Fruit fly (Drosophila melanogaster) whole organism, embryonic: Measurements from ENCODE around the gene GstO3.

Experiments
- Asciz ChIP-seq: fragments of 200-800 bp; sonication (Bioruptor generic); optimal IDR thresholded peaks from 2 replicates; lab custom pipeline; 2017; ENCODE audit warnings: missing biosample characterization, mild to moderate bottlenecking, missing genetic modification characterization, missing genetic modification reagents
- BEAF-32 ChIP-seq: fragments of 200-800 bp; sonication (Bioruptor generic); optimal IDR thresholded peaks from 3 replicates; lab custom pipeline; 2017; ENCODE audit warnings: missing biosample characterization, missing genetic modification characterization, mild to moderate bottlenecking, moderate library complexity, missing genetic modification reagents
- CG10209 ChIP-seq: fragments of 200-800 bp; sonication (Bioruptor generic); optimal IDR thresholded peaks from 3 replicates; lab custom pipeline; 2017; ENCODE audit warnings: missing biosample characterization, mild to moderate bottlenecking, missing genetic modification characterization, missing genetic modification reagents
- CG10431 ChIP-seq: fragments of 200-800 bp; sonication (Bioruptor generic); optimal IDR thresholded peaks from 3 replicates; lab custom pipeline; 2018; ENCODE audit warnings: missing biosample characterization, mild to moderate bottlenecking, missing genetic modification characterization
- CG10462 ChIP-seq: fragments of 200-800 bp; sonication (Bioruptor generic); optimal IDR thresholded peaks from 2 replicates; lab custom pipeline; 2016; ENCODE audit warnings: missing biosample characterization, missing genetic modification characterization
- CG11093 ChIP-seq: fragments of 200-800 bp; sonication (Bioruptor generic); IDR thresholded peaks from 3 replicates; pipeline ENCODE4 v1.3.6; 2022; ENCODE audit warnings: missing biosample characterization, missing genetic modification characterization
- CG11560 ChIP-seq: fragments of 200-800 bp; sonication (Bioruptor generic); IDR thresholded peaks from 3 replicates; pipeline ENCODE4 v1.3.6; 2022; ENCODE audit warnings: missing biosample characterization, missing genetic modification characterization
- CG11695 ChIP-seq: fragments of 200-800 bp; sonication (Bioruptor generic); IDR thresholded peaks from 3 replicates; pipeline ENCODE4 v1.3.6; 2022; ENCODE audit warnings: missing biosample characterization, missing genetic modification characterization
- CG12299 ChIP-seq: fragments of 200-800 bp; sonication (Bioruptor generic); optimal IDR thresholded peaks from 2 replicates; lab custom pipeline; 2018; ENCODE audit warnings: missing biosample characterization, mild to moderate bottlenecking, missing genetic modification characterization
- CG15073 ChIP-seq: fragments of 200-800 bp; sonication (Bioruptor generic); optimal IDR thresholded peaks from 2 replicates; lab custom pipeline; 2016; ENCODE audit warnings: missing biosample characterization, missing genetic modification characterization
- CG17186 ChIP-seq: fragments of 200-800 bp; sonication (Bioruptor generic); optimal IDR thresholded peaks from 3 replicates; lab custom pipeline; 2017; ENCODE audit warnings: missing biosample characterization, missing genetic modification reagents, missing genetic modification characterization
- CG17829 ChIP-seq: fragments of 200-800 bp; optimal IDR thresholded peaks from 2 replicates; lab custom pipeline; 2019; ENCODE audit warnings: missing biosample characterization, mild to moderate bottlenecking, missing genetic modification characterization, moderate library complexity
- CG18011 ChIP-seq: fragments of 200-800 bp; sonication (Bioruptor generic); optimal IDR thresholded peaks from 2 replicates; lab custom pipeline; 2017; ENCODE audit warnings: missing biosample characterization, missing genetic modification characterization, mild to moderate bottlenecking, moderate library complexity, missing genotype
- CG2202 ChIP-seq: fragments of 200-800 bp; sonication (Bioruptor generic); optimal IDR thresholded peaks from 2 replicates; lab custom pipeline; 2018; ENCODE audit warnings: missing biosample characterization, mild to moderate bottlenecking, missing genetic modification characterization
- CG30431 ChIP-seq: fragments of 200-800 bp; sonication (Bioruptor generic); optimal IDR thresholded peaks from 2 replicates; lab custom pipeline; 2017; ENCODE audit warnings: missing biosample characterization, missing genetic modification characterization
- CG33213 ChIP-seq: fragments of 200-800 bp; sonication (Bioruptor generic); optimal IDR thresholded peaks from 3 replicates; lab custom pipeline; 2016; ENCODE audit warnings: missing biosample characterization, missing genetic modification characterization
- CG3995 ChIP-seq: fragments of 200-800 bp; sonication (Bioruptor generic); optimal IDR thresholded peaks from 3 replicates; lab custom pipeline; 2016; ENCODE audit warnings: missing biosample characterization, missing genetic modification characterization
- CG4404 ChIP-seq: fragments of 200-800 bp; sonication (Bioruptor generic); IDR thresholded peaks from 2 replicates; pipeline ENCODE4 v1.3.6; 2022; ENCODE audit warnings: missing biosample characterization, missing genetic modification characterization
- CG4424 ChIP-seq: fragments of 200-800 bp; sonication (Bioruptor generic); optimal IDR thresholded peaks from 3 replicates; lab custom pipeline; 2016; ENCODE audit warnings: missing biosample characterization, missing genetic modification characterization
- CG9797 ChIP-seq: fragments of 200-800 bp; sonication (Bioruptor generic); optimal IDR thresholded peaks from 3 replicates; lab custom pipeline; 2018; ENCODE audit warnings: missing biosample characterization, mild to moderate bottlenecking, missing genetic modification characterization
- CTCF ChIP-seq: fragments of 200-800 bp; sonication (Bioruptor generic); optimal IDR thresholded peaks from 2 replicates; lab custom pipeline; 2017; ENCODE audit warnings: missing biosample characterization, mild to moderate bottlenecking, missing genetic modification characterization, moderate library complexity
- E2f2 ChIP-seq: fragments of 200-800 bp; sonication (Bioruptor generic); IDR thresholded peaks from 2 replicates; pipeline ENCODE4 v1.3.6; 2022; ENCODE audit warnings: missing biosample characterization, missing genetic modification characterization
- GATAe ChIP-seq: fragments of 200-800 bp; sonication (Bioruptor generic); conservative IDR thresholded peaks from 2 replicates; pipeline ENCODE4 v1.3.6; 2022; ENCODE audit warnings: missing biosample characterization, missing genetic modification characterization
- Gug ChIP-seq: fragments of 200-800 bp; sonication (Bioruptor generic); IDR thresholded peaks from 4 replicates; pipeline ENCODE4 v1.3.6; 2022; ENCODE audit warnings: missing biosample characterization, missing genetic modification characterization
- Hmr ChIP-seq: fragments of 200-800 bp; sonication (Bioruptor generic); optimal IDR thresholded peaks from 3 replicates; lab custom pipeline; 2017; ENCODE audit warnings: mild to moderate bottlenecking, missing biosample characterization, missing genetic modification reagents, missing genetic modification characterization
- MBD-R2 ChIP-seq: fragments of 200-800 bp; sonication (Bioruptor generic); IDR thresholded peaks from 2 replicates; pipeline ENCODE4 v1.3.6; 2022; ENCODE audit warnings: missing biosample characterization, missing genetic modification characterization
- Myb ChIP-seq: fragments of 200-800 bp; sonication (Bioruptor generic); optimal IDR thresholded peaks from 2 replicates; lab custom pipeline; 2016; ENCODE audit warnings: missing biosample characterization, missing genetic modification characterization
- Nf-YA ChIP-seq: fragments of 200-800 bp; sonication (Bioruptor generic); IDR thresholded peaks from 2 replicates; pipeline ENCODE4 v1.3.6; 2022; ENCODE audit warnings: missing biosample characterization, missing genetic modification characterization
- ab ChIP-seq: fragments of 200-800 bp; sonication (Bioruptor generic); optimal IDR thresholded peaks from 2 replicates; lab custom pipeline; 2016; ENCODE audit warnings: missing biosample characterization, missing genetic modification characterization
- ato ChIP-seq: fragments of 200-800 bp; sonication (Bioruptor generic); IDR thresholded peaks from 2 replicates; pipeline ENCODE4 v1.3.6; 2022; ENCODE audit warnings: missing biosample characterization, missing genetic modification characterization; ENCODE audit not compliant: partially characterized antibody
- ems ChIP-seq: fragments of 200-800 bp; sonication (Bioruptor generic); optimal IDR thresholded peaks from 3 replicates; lab custom pipeline; 2016; ENCODE audit warnings: missing biosample characterization, missing genetic modification characterization
- ftz-f1 ChIP-seq: fragments of 200-800 bp; sonication (Bioruptor generic); optimal IDR thresholded peaks from 2 replicates; lab custom pipeline; 2016; ENCODE audit warnings: missing biosample characterization, missing genetic modification characterization
- gt ChIP-seq: fragments of 200-800 bp; sonication (Bioruptor generic); IDR thresholded peaks from 2 replicates; pipeline ENCODE4 v1.3.6; 2022; ENCODE audit warnings: missing biosample characterization, missing genetic modification characterization
- hbn ChIP-seq: fragments of 200-800 bp; sonication (Bioruptor generic); IDR thresholded peaks from 2 replicates; pipeline ENCODE4 v1.3.6; 2022; ENCODE audit warnings: missing biosample characterization, missing genetic modification characterization; ENCODE audit not compliant: partially characterized antibody
- jing ChIP-seq: fragments of 200-800 bp; sonication (Bioruptor generic); optimal IDR thresholded peaks from 2 replicates; lab custom pipeline; 2018; ENCODE audit warnings: missing biosample characterization, mild to moderate bottlenecking, missing genetic modification characterization
- ken ChIP-seq: fragments of 200-800 bp; sonication (Bioruptor generic); IDR thresholded peaks from 3 replicates; pipeline ENCODE4 v1.3.6; 2022; ENCODE audit warnings: missing biosample characterization, missing genetic modification characterization
- lab ChIP-seq: fragments of 200-800 bp; sonication (Bioruptor generic); optimal IDR thresholded peaks from 3 replicates; lab custom pipeline; 2017; ENCODE audit warnings: missing biosample characterization, missing genetic modification characterization, mild to moderate bottlenecking, moderate library complexity, missing genetic modification reagents
- nom ChIP-seq: fragments of 200-800 bp; sonication (Bioruptor generic); optimal IDR thresholded peaks from 2 replicates; lab custom pipeline; 2017; ENCODE audit warnings: missing biosample characterization, missing genetic modification characterization, mild to moderate bottlenecking, moderate library complexity, missing genetic modification reagents
- oc ChIP-seq: fragments of 200-800 bp; sonication (Bioruptor generic); optimal IDR thresholded peaks from 2 replicates; lab custom pipeline; 2018; ENCODE audit warnings: missing biosample characterization, mild to moderate bottlenecking, missing genetic modification characterization, moderate library complexity
- otp ChIP-seq: fragments of 200-800 bp; sonication (Bioruptor generic); IDR thresholded peaks from 3 replicates; pipeline ENCODE4, ENCODE4 v1.3.6; 2022; ENCODE audit warnings: missing biosample characterization, missing genetic modification characterization
- row ChIP-seq: fragments of 200-800 bp; sonication (Bioruptor generic); IDR thresholded peaks from 3 replicates; pipeline ENCODE4 v1.3.6; 2022; ENCODE audit warnings: missing biosample characterization, missing genetic modification characterization
- salm ChIP-seq: fragments of 200-800 bp; sonication (Bioruptor generic); optimal IDR thresholded peaks from 2 replicates; lab custom pipeline; 2018; ENCODE audit warnings: missing biosample characterization, mild to moderate bottlenecking, missing genetic modification characterization
- seq ChIP-seq: fragments of 200-800 bp; sonication (Bioruptor generic); IDR thresholded peaks from 2 replicates; pipeline ENCODE4 v1.3.6; 2022; ENCODE audit warnings: missing biosample characterization, missing genetic modification characterization
- sim ChIP-seq: fragments of 200-800 bp; sonication (Bioruptor generic); IDR thresholded peaks from 2 replicates; pipeline ENCODE4 v1.3.6; 2022; ENCODE audit warnings: missing biosample characterization, missing genetic modification characterization
- slbo ChIP-seq: fragments of 200-800 bp; sonication (Bioruptor generic); IDR thresholded peaks from 2 replicates; pipeline ENCODE4 v1.3.6; 2022; ENCODE audit warnings: missing biosample characterization, missing genetic modification characterization
- slp2 ChIP-seq: fragments of 200-800 bp; sonication (Bioruptor generic); optimal IDR thresholded peaks from 2 replicates; lab custom pipeline; 2016; ENCODE audit warnings: missing biosample characterization, missing genetic modification characterization
- sna ChIP-seq: fragments of 200-800 bp; sonication (Bioruptor generic); IDR thresholded peaks from 2 replicates; pipeline ENCODE4 v1.3.6; 2022; ENCODE audit warnings: missing biosample characterization, missing genetic modification characterization; ENCODE audit not compliant: partially characterized antibody
- tap ChIP-seq: fragments of 200-800 bp; optimal IDR thresholded peaks from 3 replicates; lab custom pipeline; 2019; ENCODE audit warnings: missing biosample characterization, mild to moderate bottlenecking, missing genetic modification characterization, moderate library complexity
- tin ChIP-seq: fragments of 200-800 bp; sonication (Bioruptor generic); optimal IDR thresholded peaks from 3 replicates; lab custom pipeline; 2016; ENCODE audit warnings: missing biosample characterization, missing genetic modification characterization
- tx ChIP-seq: fragments of 200-800 bp; sonication (Bioruptor generic); optimal IDR thresholded peaks from 2 replicates; lab custom pipeline; 2016; ENCODE audit warnings: missing biosample characterization, missing genetic modification characterization
- vnd ChIP-seq: fragments of 200-800 bp; sonication (Bioruptor generic); IDR thresholded peaks from 3 replicates; pipeline ENCODE4 v1.3.6; 2022; ENCODE audit warnings: missing biosample characterization, missing genetic modification characterization; ENCODE audit not compliant: partially characterized antibody
- zen ChIP-seq: fragments of 200-800 bp; sonication (Bioruptor generic); optimal IDR thresholded peaks from 3 replicates; lab custom pipeline; 2018; ENCODE audit warnings: missing biosample characterization, mild to moderate bottlenecking, missing genetic modification characterization, moderate library complexity

GstO3 gene

DNA sequence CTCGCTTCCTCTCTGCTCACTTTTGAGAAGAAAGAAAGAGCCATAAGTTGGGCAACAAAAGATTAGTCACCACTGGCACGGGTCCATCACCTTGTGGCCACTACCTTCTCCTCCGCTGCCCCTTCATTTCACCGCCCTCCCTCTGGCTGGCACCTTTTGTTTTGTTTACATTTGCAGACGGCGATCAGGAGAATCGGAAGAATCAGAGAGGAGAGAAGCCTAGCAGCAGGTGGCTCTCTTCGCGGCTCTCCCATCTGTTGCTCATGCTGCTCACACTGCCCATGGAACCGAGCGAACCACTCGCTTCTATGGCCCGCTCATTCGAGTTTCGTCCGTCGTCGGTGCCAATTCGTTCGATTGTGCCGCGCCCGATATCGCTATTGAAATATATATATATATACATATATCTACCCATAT is 27.7 kb downstream of the GstO3 start (continued):
- TF ChIP-seq CG15073 (GFP tag; lab: Kevin White, UChicago) (no peak), zen (tag; lab: Kevin White, UChicago) (no peak), sim (no peak), jing (GFP tag; lab: Kevin White, UChicago) (no peak), slp2 (GFP tag; lab: Kevin White, UChicago) (no peak), CG3995 (GFP tag; lab: Kevin White, UChicago) (no peak), ab (GFP tag; lab: Kevin White, UChicago) (no peak), nom (GFP tag; lab: Kevin White, UChicago) (peak; percentile 89), CG2202 (tag; lab: Kevin White, UChicago) (no peak), CG11695 (peak; percentile 31; the same call in 1 of the 3 replicates), oc (peak; percentile 56), gt (GFP tag; lab: Robert Waterston, UW) (no peak), Gug (no peak), ems (GFP tag; lab: Kevin White, UChicago) (no peak), CG9797 (GFP tag; lab: Kevin White, UChicago) (no peak), CG18011 (GFP tag; lab: Kevin White, UChicago) (no peak), ftz-f1 (peak; percentile 85), CG10209 (GFP tag; lab: Kevin White, UChicago) (no peak), E2f2 (GFP tag; lab: Robert Waterston, UW) (no peak), Hmr (GFP tag; lab: Kevin White, UChicago) (no peak), CG12299 (no peak), vnd (GFP tag; lab: Robert Waterston, UW) (no peak), CTCF (GFP tag; lab: Kevin White, UChicago) (no peak), otp (GFP tag; lab: Robert Waterston, UW) (0 out of 3 replicates have a peak, but pooled peaks have one; percentile 30), CG17829 (tag; lab: Kevin White, UChicago) (no peak), sna (GFP tag; lab: Robert Waterston, UW) (no peak), CG30431 (no peak), seq (no peak), row (GFP tag; lab: Robert Waterston, UW) (no peak; the same call in 2 of the 3 replicates), CG11560 (tag; lab: Robert Waterston, UW) (no peak), CG10462 (GFP tag; lab: Kevin White, UChicago) (no peak), tin (GFP tag; lab: Kevin White, UChicago) (no peak), ken (GFP tag; lab: Robert Waterston, UW) (0 out of 3 replicates have a peak, but pooled peaks have one; percentile 52), CG4404 (no peak), salm (tag; lab: Kevin White, UChicago) (no peak), ato (GFP tag; lab: Robert Waterston, UW) (0 out of 2 replicates have a peak, but pooled peaks have one; percentile 32), CG17186 (GFP tag; lab: Kevin White, UChicago) (no peak), MBD-R2 (GFP tag; lab: Robert Waterston, UW) (no peak; the same call in 1 of the 2 replicates), tap (tag; lab: Kevin White, UChicago) (peak; percentile 11), GATAe (GFP tag; lab: Robert Waterston, UW) (no peak), slbo (GFP tag; lab: Robert Waterston, UW) (peak; percentile 39; the same call in 1 of the 2 replicates), Asciz (no peak), tx (no peak), lab (GFP tag; lab: Kevin White, UChicago) (peak; percentile 28), hbn (peak; percentile 41; the same call in 1 of the 2 replicates), Nf-YA (GFP tag; lab: Robert Waterston, UW) (0 out of 2 replicates have a peak, but pooled peaks have one; percentile 11), CG33213 (GFP tag; lab: Kevin White, UChicago) (no peak), BEAF-32 (GFP tag; lab: Kevin White, UChicago) (no peak), Myb (GFP tag; lab: Kevin White, UChicago) (no peak), CG4424 (GFP tag; lab: Kevin White, UChicago) (no peak), CG11093 (no peak), CG10431 (peak; percentile 67)
